Worm (Caenorhabditis elegans) whole organism, early embryonic: Measurements from ENCODE around the gene C06G4.4.

Source experiments
- F13C5.2 ChIP-seq: sonication (generic microtip); optimal IDR thresholded peaks from 2 replicates; lab custom pipeline; 2017; ENCODE audit warnings: mild to moderate bottlenecking, missing genetic modification characterization, inconsistent platforms, missing compliant biosample characterization
- aly-1 ChIP-seq: sonication (generic microtip); optimal IDR thresholded peaks from 2 replicates; lab custom pipeline; 2016; ENCODE audit warnings: missing genetic modification characterization, missing compliant biosample characterization
- ama-1 ChIP-seq: fragments of 150-350 bp; optimal IDR thresholded peaks from 2 replicates; lab custom pipeline; 2014
- ceh-13 ChIP-seq: fragments of 200-800 bp; sonication (Bioruptor generic); optimal IDR thresholded peaks from 2 replicates; lab custom pipeline; 2018; ENCODE audit warnings: mild to moderate bottlenecking, missing genetic modification characterization, missing compliant biosample characterization
- ceh-36 ChIP-seq: sonication (generic microtip); optimal IDR thresholded peaks from 2 replicates; lab custom pipeline; 2016; ENCODE audit warnings: missing genetic modification characterization, inconsistent platforms, missing compliant biosample characterization
- ets-7 ChIP-seq: sonication (generic microtip); optimal IDR thresholded peaks from 2 replicates; lab custom pipeline; 2016; ENCODE audit warnings: missing genotype, missing genetic modification characterization, missing compliant biosample characterization
- flt-1 ChIP-seq: fragments of 200-800 bp; sonication (Bioruptor generic); IDR thresholded peaks from 2 replicates; pipeline ENCODE4 v1.3.6; 2022; ENCODE audit warnings: missing genetic modification characterization, missing compliant biosample characterization
- hmbx-1 ChIP-seq: sonication (generic microtip); optimal IDR thresholded peaks from 2 replicates; lab custom pipeline; 2016; ENCODE audit warnings: mild to moderate bottlenecking, missing genetic modification characterization, missing compliant biosample characterization
- hnd-1 ChIP-seq: sonication (generic microtip); optimal IDR thresholded peaks from 2 replicates; lab custom pipeline; 2016; ENCODE audit warnings: missing genetic modification characterization, missing compliant biosample characterization
- scrt-1 ChIP-seq: fragments of 200-800 bp; sonication (Bioruptor generic); IDR thresholded peaks from 2 replicates; pipeline ENCODE4 v1.3.6; 2022; ENCODE audit warnings: missing genetic modification characterization, missing compliant biosample characterization
- sea-1 ChIP-seq: fragments of 200-800 bp; sonication (Bioruptor generic); conservative IDR thresholded peaks from 2 replicates; pipeline ENCODE4 v1.3.6; 2022; ENCODE audit warnings: missing genetic modification characterization, missing compliant biosample characterization
- tbx-11 ChIP-seq: fragments of 200-800 bp; sonication (Bioruptor generic); IDR thresholded peaks from 2 replicates; pipeline ENCODE4 v1.3.6; 2022; ENCODE audit warnings: missing genetic modification characterization, missing compliant biosample characterization
- tbx-37 ChIP-seq: fragments of 200-800 bp; sonication (Bioruptor generic); conservative IDR thresholded peaks from 2 replicates; pipeline ENCODE4 v1.3.6; 2022; ENCODE audit warnings: missing genetic modification reagents, missing genetic modification characterization, missing compliant biosample characterization

DNA sequence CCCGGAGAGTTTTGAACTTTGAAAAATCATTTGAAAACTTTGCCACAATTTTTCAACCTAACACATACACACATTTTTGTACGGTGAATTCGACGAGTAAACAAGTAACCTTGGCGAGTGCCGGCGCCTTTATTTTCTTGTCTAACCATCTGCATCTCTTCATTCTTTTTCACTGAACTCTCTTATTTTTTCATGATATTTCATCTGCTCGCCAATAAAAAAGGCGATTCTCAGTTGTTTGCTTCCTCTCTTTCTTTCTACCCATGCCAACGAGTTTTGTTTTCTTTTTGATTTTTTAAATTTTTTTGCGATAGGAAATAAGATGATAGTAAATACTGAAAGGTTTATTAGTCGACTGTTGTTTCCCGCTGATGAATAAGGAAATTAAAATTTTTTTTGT lies 1.1 kb upstream of the C06G4.4 start:
- TF ChIP-seq scrt-1 (GFP tag; lab: Robert Waterston, UW) (no peak), ama-1 (lab: Kevin White, UChicago) (no peak), ceh-36 (tag; lab: Kevin White, UChicago) (no peak), tbx-11 (no peak), flt-1 (GFP tag; lab: Robert Waterston, UW) (no peak), tbx-37 (no peak), F13C5.2 (tag; lab: Kevin White, UChicago) (no peak), sea-1 (GFP tag; lab: Robert Waterston, UW) (no peak), ets-7 (no peak), hnd-1 (tag; lab: Kevin White, UChicago) (no peak), hmbx-1 (tag; lab: Kevin White, UChicago) (no peak), ceh-13 (GFP tag; lab: Kevin White, UChicago) (no peak), aly-1 (tag; lab: Kevin White, UChicago) (no peak)
